Fruit fly (Drosophila melanogaster) S2 (cell line): ENCODE data around the gene CG43814.

Experiments
- CG8478 ChIP-seq: fragments of >200 bp; optimal IDR thresholded peaks from 2 replicates; lab custom pipeline; 2018
- CTCF ChIP-seq, 2 experiments: fragments of >200 bp; optimal IDR thresholded peaks; 2 replicates each; lab custom pipeline; 2018

Gene CG43814

DNA sequence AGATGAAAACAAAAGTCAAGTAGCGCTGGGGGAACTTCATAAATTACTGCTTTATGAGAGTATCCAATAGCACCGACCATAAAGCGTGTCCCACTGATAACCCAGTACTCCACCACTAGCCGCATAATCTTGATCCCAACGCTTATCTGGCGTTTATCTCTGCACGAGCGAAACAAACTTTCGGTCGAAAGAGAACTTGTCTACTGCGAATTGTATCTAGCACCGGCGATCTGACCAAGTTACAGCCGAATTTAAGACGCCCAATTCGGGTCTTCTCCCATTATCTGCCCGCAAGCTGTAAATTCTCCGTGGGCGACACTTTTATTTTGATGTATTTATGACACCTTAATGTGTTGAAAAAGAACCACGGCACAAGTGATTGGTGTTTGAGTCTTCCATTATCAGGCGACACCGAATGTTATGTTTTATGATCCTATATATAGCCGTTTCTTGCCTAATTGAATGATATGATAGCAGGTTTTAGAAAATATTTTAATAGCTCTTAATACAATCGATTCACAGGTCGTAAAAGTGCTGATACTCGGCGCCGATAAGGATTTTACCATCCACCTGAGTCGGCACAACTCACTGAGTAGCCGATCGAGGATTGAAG lies 15.3 kb downstream of the CG43814 start:
- TF ChIP-seq CTCF (optimal IDR thresholded peaks at IDR 0.05; lab: Kevin White, UChicago) (no peak), CG8478 (lab: Kevin White, UChicago) (no peak)

DNA sequence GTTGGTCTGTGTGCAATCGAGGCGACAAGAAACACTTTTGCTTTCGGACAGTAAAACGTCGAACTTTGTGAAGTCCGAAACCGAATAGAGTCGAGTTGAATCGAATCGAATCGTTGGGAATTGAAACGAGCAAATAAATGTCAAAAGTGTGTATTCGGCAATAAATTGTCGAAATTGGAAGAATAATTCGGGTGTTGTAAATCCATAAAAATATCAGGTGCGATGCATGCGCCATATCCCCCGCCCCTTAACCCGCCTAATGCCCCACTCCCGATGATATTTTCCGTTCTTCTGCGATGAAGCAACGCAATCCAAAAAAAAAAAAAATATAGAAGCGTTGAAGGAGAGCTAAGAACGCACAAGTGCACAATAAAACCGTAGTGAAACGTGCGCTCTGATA lies 16.2 kb downstream of the CG43814 start:
- no peak for TF ChIP-seq CTCF (optimal IDR thresholded peaks at IDR 0.05; lab: Kevin White, UChicago)
- no peak for TF ChIP-seq CG8478 (lab: Kevin White, UChicago)

DNA sequence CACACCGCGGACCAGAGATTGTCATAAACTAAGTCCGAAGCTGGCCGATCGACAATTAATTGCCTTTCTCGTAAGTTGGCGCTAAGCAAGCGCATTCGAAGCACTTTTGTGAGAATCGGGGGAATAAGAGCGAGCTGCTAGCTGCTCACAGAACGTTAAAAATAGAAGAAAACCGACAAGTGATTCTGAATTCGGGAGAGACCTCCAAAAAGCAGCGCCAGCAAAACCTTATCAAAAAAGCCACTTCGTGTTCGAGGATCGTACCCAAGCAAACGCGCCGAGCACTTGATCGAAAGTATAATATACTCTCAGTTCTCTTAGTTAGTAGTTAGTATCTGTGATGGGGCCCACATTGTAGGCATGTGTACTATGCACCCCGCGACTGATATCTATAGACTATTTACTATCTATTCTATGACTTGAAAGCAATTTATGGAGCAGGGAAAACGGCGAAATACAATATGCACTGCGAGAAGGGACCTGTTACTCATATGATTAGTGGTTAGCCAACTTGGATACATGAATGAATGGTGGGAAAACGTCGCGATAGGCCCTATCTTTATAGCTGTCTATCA lies 17.6 kb downstream of the CG43814 start:
- TF ChIP-seq CG8478 (lab: Kevin White, UChicago), result no peak
- TF ChIP-seq CTCF (optimal IDR thresholded peaks at IDR 0.05; lab: Kevin White, UChicago), result no peak

DNA sequence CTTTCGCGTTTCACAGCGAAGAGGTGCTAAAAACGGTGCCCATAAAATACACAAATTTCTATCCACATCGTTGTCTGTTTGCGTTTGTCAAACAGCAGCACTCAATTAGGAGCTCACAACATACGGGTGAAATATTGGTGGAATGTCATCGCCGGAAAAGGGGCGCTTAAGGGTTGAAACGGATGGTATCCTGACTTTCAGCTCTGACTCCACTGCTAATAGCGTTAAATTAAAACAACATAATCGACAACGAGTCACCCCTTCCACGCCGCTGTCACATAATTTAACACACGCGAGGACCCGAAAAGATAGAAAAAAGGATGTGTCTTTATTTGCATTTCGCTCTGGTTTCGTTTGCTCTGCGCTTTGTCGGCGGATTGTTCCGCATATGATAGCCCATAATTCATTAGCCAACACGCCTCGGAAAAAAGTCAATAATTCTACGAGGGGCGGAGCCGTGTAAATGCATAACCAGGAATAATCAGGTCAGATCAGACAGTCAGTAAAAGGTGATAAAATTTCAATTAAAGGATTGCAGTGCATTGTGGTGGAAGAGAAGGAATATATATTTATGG lies 20.0 kb downstream of the CG43814 start:
- no peak for TF ChIP-seq CTCF (optimal IDR thresholded peaks at IDR 0.05; lab: Kevin White, UChicago)
- TF ChIP-seq CG8478 (lab: Kevin White, UChicago), result no peak

DNA sequence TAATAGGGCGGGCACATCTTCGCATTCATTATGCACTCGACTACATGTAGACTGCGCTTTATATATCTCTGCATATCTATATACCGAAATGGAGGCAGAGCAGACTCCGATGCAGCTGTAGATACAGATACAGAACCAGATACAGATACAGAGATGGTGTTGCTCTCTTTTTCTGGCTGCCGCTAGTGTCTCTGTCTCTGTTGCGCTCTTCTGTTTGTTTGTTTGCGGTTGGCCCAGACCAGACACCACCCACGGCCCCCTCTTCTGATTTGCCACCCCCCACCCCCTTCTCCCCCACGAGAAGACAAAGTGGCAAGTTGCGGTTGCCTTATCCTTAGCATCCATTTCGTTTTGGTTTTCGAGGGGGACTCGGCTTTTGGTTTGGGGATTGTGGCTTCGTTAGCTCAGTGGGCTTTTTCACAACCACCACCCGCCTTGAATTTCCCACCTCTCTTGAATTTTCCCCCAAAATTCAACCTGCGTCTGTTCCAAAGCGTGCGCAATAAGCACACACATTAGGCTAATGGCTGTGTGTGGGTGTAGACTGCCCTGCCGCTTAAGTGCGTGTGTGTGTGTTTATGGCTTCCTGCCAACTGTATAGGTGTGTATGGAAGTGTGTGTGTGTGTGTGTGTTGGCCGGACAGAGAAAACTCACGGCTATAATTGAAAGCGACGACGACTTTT lies 21.6 kb downstream of the CG43814 start:
- TF ChIP-seq CG8478 (lab: Kevin White, UChicago) (no peak), CTCF (optimal IDR thresholded peaks at IDR 0.05; lab: Kevin White, UChicago) (no peak)

DNA sequence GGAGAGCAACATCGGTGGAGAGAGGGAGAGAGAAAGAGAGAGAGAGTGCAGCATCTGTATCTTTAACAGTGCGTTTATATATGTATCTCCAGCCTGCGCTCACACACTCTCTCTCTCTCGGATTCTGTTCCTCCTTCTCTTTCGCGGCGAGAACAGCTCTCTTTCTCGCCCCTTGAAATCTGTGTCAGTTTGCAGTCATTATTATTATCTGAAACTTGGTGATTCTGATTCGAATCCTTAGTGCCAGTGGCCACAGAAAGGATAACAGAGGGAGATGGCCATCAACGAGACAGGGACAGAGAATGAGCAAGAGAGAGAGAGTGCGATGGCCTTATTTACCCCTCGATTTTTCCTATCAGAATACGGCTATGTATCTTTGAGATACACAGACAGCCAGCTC lies 22.2 kb downstream of the CG43814 start:
- TF ChIP-seq CG8478 (lab: Kevin White, UChicago) (no peak), CTCF (optimal IDR thresholded peaks at IDR 0.05; lab: Kevin White, UChicago) (peak in 1 of 2 experiments; percentile 27)

DNA sequence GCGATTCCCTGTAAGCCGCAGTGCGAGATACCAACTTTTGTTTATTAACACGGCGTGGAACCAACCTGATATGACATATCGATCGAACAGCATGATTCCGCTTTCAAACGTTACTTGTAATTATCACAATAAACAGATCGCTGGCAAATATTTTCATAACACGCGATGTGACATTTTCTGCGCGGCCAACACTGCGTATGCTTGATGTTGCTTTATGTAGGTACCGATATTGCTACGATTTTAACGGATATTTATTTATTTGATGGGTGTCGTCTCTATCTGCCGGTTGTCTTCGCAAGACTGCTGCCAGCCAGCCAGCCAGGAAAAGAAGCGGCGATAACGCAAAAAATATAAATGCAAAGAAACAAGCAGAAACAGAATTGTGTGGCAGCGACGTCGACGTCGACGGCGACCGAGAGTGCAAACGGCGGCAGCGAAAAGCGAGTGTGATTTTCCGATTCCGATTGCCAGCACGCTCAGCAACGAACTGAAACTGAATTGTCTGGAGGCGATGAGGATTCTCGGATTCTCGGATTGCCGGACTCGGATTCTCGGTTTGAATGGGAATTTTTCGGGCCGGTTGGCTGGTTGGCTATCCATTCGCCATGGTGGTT lies 22.8 kb downstream of the CG43814 start:
- no peak for TF ChIP-seq CTCF (optimal IDR thresholded peaks at IDR 0.05; lab: Kevin White, UChicago)
- no peak for TF ChIP-seq CG8478 (lab: Kevin White, UChicago)

DNA sequence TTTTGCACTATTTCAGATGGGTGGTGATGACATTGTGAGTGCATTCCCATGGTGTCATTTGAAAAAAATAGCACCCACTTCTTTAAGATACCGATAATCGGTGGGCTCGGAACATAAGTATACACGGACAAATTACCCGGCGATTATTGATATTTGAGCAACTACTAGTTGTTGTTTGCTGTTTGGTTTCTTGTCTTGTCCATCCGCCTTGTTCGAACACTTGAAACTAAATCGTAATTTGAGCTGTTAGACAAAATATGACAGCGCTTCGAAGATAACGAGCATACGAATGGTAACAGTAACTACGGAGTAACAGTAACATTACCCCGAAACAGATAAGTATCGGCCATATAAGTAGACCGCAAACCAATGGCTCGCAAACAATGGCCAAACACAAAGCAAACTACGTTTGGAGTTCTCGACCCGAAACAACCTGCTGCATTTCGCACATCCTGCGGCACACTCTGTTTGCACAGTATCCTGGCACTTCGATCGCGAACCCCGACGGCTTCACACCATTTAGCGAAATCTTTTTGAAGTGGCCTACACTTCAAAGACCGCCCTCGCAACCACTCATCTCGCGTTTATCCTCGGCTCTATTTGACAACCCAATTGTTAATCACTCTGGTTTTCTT lies 24.1 kb downstream of the CG43814 start:
- TF ChIP-seq CG8478 (lab: Kevin White, UChicago), result no peak
- no peak for TF ChIP-seq CTCF (optimal IDR thresholded peaks at IDR 0.05; lab: Kevin White, UChicago)

DNA sequence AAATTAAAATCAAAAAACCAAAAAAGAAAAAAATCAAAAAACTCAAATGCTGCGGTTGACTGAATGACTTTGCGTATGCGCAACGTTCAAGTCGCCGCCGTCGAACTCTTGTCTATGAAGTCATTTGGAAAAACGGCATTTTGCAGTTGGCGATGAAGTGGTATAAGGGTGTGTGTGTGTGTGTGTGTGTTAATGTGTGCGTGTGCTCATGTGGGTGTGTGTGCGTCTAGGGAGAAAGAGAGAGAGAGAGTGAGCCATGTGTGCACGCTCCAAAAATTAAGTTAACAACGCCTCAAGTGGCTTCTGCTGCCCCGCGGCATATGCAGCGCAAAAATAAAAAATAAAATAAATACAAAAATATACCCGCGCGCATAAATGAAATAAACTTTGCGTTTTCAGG lies 27.7 kb downstream of the CG43814 start:
- TF ChIP-seq CG8478 (lab: Kevin White, UChicago) (no peak), CTCF (optimal IDR thresholded peaks at IDR 0.05; lab: Kevin White, UChicago) (no peak)

DNA sequence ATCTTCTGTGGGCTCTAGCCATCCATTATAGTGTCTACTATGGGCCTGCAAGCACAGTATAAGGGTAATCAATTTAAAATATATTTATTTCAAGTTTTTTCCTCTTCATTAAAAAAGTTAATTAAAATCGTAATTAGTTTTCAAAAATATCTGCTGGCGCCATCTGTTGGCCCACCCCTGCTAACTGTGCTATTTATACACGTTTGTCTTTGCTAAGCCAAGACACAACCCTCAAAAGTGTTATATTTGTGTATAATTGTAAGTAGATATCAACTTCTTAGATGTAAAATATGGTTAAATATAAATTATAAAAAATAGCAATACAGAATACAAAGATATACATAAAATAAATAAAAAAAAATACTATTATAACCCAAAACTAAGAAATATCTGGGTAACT lies 28.6 kb downstream of the CG43814 start:
- TF ChIP-seq CG8478 (lab: Kevin White, UChicago), result no peak
- TF ChIP-seq CTCF (optimal IDR thresholded peaks at IDR 0.05; lab: Kevin White, UChicago), result peak; percentile 65 to 91

DNA sequence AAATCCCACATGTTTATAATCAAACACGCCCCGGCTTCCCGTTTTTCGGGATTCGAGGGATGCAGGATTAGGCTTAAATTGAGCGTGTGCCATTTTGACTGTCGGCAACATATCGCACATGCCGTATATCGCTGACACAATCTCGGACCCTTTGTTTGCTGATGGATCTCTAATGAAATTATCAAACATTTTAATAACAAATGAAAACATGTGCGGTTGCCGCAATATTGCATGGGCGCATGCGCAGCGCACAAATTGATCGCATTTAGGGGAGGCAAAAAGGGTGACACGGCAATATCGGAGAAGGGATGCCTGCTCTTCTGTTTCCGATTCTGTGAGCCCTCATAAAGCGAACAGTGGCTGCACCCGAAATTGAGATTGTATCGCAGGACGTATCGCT lies 29.9 kb downstream of the CG43814 start:
- TF ChIP-seq CTCF (optimal IDR thresholded peaks at IDR 0.05; lab: Kevin White, UChicago) (no peak), CG8478 (lab: Kevin White, UChicago) (no peak)

DNA sequence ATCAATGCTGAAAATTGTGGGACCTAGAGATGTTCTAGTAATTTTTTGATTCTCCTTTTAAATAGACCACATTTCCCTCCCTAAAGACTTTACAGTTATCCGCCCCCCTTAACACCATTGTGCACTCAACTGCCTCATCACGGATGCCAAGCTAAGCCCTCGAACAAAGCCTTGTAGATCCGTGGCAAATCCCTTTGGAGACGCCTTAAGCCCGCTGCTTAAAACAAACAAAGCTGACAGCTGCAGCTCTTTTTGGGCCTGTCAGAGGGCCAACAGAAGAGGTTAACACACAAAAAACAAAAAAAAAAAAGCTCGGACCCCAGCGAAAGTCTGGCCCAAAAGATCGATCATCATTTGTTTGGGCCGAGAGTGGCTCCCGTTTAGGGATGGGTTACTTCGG lies 37.3 kb downstream of the CG43814 start:
- TF ChIP-seq CG8478 (lab: Kevin White, UChicago) (no peak), CTCF (optimal IDR thresholded peaks at IDR 0.05; lab: Kevin White, UChicago) (no peak)

DNA sequence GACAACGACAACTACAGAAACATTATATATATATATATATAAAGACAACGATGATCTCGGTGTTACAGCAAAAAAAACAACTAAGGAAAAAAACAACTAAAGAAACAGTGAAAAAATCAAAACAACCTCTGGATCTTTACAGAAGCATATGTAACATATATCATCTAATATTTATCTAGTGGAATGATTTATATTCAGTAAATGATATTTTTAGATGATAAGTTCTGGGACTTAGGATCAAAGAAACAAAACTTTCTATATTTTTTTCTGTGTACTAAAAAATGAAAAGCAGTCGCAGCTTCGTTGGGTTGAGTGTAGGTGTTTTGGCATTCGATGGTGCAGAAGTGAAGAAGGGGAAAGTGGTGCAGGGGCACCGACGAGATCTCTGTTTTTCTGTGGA lies 38.0 kb downstream of the CG43814 start:
- no peak for TF ChIP-seq CG8478 (lab: Kevin White, UChicago)
- no peak for TF ChIP-seq CTCF (optimal IDR thresholded peaks at IDR 0.05; lab: Kevin White, UChicago)

DNA sequence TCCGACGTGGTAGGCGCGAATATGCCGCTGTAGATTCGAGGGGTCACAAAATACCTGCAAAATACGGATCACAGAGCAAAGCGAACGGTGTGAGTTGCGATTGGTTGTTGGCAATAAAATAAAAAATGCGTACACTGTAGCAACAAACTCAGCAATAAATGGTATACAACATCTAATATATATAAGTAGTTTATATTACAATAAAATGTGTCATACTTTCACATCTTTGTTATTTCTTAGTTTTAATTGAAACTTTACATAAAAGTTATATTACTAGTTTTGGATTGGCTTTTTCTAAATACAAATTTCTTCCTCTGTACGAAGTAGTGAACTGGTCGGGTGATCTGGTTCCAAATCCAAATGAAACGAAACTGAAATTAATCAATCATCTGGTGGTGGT lies 39.4 kb downstream of the CG43814 start:
- TF ChIP-seq CTCF (optimal IDR thresholded peaks at IDR 0.05; lab: Kevin White, UChicago), result no peak
- no peak for TF ChIP-seq CG8478 (lab: Kevin White, UChicago)
